Worm (Caenorhabditis elegans): ENCODE data around the gene K08B4.7.

K08B4.7 gene

DNA sequence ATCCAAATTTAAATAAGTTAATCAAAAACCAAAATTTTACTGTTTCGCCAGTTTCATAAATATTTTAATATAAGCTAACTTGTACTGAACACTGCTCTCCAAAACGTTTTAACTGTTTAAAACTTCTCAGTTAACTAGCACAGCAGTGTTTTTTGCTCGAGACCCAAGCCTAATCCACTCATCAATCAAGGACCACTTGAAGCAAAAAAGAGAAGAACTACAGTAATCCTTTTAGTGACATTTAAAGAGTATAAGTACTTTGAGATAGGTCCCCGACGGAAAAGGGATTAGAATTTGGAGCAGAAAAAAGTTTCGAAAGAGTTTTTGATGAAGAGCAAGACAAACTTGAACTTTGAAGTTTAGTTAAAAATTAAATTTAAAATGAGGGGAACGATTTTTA lies 27.6 kb downstream of the K08B4.7 start:
- TF ChIP-seq akir-1 (GFP tag; optimal IDR thresholded peaks at IDR 0.05) (no peak), mes-4 (tag; optimal IDR thresholded peaks at IDR 0.05) (no peak), ceh-27 (GFP tag; optimal IDR thresholded peaks at IDR 0.05) (peak; percentile 71)

DNA sequence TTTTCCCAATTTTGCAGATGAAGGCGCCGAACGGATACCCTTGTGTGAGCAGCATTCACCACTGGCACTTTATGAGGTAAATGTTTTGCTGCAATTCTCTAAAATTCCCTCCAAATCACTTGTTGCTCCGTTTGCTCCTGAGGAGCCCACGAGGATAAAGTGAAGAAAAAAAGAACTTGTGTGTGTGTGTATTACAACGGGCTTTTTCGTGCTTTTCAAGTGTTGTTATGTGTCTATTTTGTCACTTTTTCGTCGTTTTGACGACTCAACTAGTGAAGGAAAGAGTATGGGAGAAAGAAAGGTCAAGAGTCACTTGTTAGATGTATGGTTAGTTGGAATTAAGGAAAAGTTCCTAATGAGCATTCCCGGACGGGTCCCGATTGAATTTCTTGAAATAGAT lies 30.1 kb downstream of the K08B4.7 start:
- TF ChIP-seq tbp1 (GFP tag; optimal IDR thresholded peaks at IDR 0.05) (no peak), ceh-27 (GFP tag; optimal IDR thresholded peaks at IDR 0.05) (peak; percentile 28), lin-35 (GFP tag; optimal IDR thresholded peaks at IDR 0.05) (no peak), Y67H2A.10 (GFP tag; conservative IDR thresholded peaks at IDR 0.05) (no peak), repo-1 (tag; optimal IDR thresholded peaks at IDR 0.05) (no peak)

DNA sequence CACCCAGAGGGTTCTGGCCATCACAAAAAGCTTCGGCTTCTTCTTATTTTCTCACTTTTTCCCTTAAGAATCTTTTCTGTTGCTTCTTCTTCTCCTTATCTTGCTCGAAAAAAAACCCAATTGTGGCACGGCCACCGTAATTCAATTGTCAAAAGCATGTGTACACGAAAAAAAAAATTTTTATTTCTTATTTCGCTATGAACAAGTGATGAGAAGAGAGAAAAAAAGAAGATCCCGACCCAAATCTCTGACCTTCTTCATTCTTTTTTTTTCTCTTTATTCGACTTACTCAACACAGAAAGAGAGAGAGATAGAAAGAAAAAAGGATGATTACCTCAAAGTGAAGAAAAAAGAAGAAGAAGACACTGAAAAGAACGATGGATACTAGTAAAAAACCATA lies 31.3 kb downstream of the K08B4.7 start:
- TF ChIP-seq repo-1 (tag; optimal IDR thresholded peaks at IDR 0.05) (no peak), somi-1 (GFP tag; optimal IDR thresholded peaks at IDR 0.05) (peak; percentile 9), ceh-27 (GFP tag; optimal IDR thresholded peaks at IDR 0.05) (no peak)

DNA sequence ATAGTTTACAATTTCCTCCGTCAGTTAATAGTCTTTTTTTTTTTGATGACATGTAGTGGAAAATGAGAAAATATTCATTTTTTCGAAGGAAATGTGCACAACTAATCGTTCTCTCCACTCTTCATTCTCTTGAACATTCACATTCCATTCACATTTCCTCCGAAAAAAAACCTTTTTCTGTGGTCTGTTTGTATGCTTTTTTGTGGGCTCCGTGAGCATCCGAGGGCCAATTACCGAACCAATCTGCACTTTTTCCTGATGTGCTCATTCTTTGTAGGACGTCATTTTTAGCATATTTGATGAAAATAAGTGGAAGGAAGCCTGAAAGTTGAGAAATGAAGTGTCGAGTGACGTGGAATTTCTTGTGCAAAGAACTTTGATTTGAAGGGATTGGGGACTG lies 32.5 kb downstream of the K08B4.7 start:
- TF ChIP-seq nfya-1 (tag; optimal IDR thresholded peaks at IDR 0.05; ENCODE audit: borderline replicate concordance, insufficient read depth) (no peak), nfya-2 (GFP tag; IDR thresholded peaks at IDR 0.05) (no peak), aptf-3 (GFP tag; IDR thresholded peaks at IDR 0.05) (no peak), F33H1.4 (GFP tag; IDR thresholded peaks at IDR 0.05) (no peak), ztf-22 (GFP tag; optimal IDR thresholded peaks at IDR 0.05) (no peak), attf-3 (GFP tag; conservative IDR thresholded peaks at IDR 0.05) (no peak), tbp1 (GFP tag; optimal IDR thresholded peaks at IDR 0.05) (no peak), ztf-3 (GFP tag; optimal IDR thresholded peaks at IDR 0.05) (no peak)

ce11 chrIV:6054833-6055232 lies 37.4 kb downstream of the K08B4.7 start:
- TF ChIP-seq ztf-26 (tag; optimal IDR thresholded peaks at IDR 0.05): no peak
- no peak for TF ChIP-seq egrh-3 (GFP tag; IDR thresholded peaks at IDR 0.05)
- TF ChIP-seq nhr-27 (tag; optimal IDR thresholded peaks at IDR 0.05): no peak
- no peak for TF ChIP-seq mcd-1 (GFP tag; IDR thresholded peaks at IDR 0.05)
- TF ChIP-seq sdz-38 (tag; optimal IDR thresholded peaks at IDR 0.05): no peak
- TF ChIP-seq aptf-3 (GFP tag; IDR thresholded peaks at IDR 0.05): no peak
- no peak for TF ChIP-seq ztf-28 (GFP tag; IDR thresholded peaks at IDR 0.05)
- TF ChIP-seq F57C9.4 (tag; optimal IDR thresholded peaks at IDR 0.05): no peak
- TF ChIP-seq T26A5.8 (tag; optimal IDR thresholded peaks at IDR 0.05): no peak
- TF ChIP-seq pbrm-1 (GFP tag; IDR thresholded peaks at IDR 0.05): no peak
- no peak for TF ChIP-seq atf-7 (tag; optimal IDR thresholded peaks at IDR 0.05)
- TF ChIP-seq nfya-2 (GFP tag; IDR thresholded peaks at IDR 0.05): no peak
- no peak for TF ChIP-seq lag-1 (GFP tag; IDR thresholded peaks at IDR 0.05)
- no peak for TF ChIP-seq Y56A3A.18 (GFP tag; IDR thresholded peaks at IDR 0.05)
- TF ChIP-seq fkh-3 (tag; optimal IDR thresholded peaks at IDR 0.05): no peak

- no peak for TF ChIP-seq C17E4.6 (GFP tag; IDR thresholded peaks at IDR 0.05)
- no peak for TF ChIP-seq B0019.2 (GFP tag; conservative IDR thresholded peaks at IDR 0.05)
- no peak for TF ChIP-seq cebp-1 (GFP tag; IDR thresholded peaks at IDR 0.05)
- TF ChIP-seq cebp-1 (tag; optimal IDR thresholded peaks at IDR 0.05): peak; percentile 18
- peak; percentile 28 for TF ChIP-seq nhr-80 (tag; optimal IDR thresholded peaks at IDR 0.05)
- TF ChIP-seq ceh-27 (GFP tag; optimal IDR thresholded peaks at IDR 0.05): peak; percentile 19
- TF ChIP-seq hmg-1.2 (GFP tag; IDR thresholded peaks at IDR 0.05): peak; percentile 87
- TF ChIP-seq K12H6.12 (tag; optimal IDR thresholded peaks at IDR 0.05): no peak
- TF ChIP-seq madf-10 (tag; optimal IDR thresholded peaks at IDR 0.05): no peak
Observed at ce11 chrIV:6053436-6053835, 38.8 kb downstream of the K08B4.7 start.
